Worm (Caenorhabditis elegans): ENCODE results near the gene mrps-22.

DNA sequence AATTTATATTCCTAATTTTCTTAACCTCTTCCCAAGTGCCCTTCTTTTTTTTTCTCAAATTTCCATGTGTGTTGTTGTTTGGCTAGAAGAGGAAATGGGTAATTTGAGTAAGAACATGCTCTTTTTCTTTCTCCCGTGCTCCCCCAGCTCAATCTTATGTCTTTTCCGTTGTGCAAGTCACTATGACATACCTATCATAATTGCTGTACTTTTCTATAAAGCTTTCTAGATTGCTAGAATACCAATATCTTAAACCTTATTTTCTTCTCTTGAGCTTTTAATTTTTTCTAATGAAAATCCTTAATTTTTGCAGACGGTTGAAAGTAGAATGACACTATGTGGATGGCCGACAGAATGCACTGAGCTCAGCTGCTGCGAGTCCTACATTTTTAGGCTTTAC lies 12.1 kb upstream of the mrps-22 start, which contains the start of gene txt-13:
- TF ChIP-seq ztf-23 (GFP tag; IDR thresholded peaks at IDR 0.05) (no peak), ztf-29 (GFP tag; IDR thresholded peaks at IDR 0.05) (no peak), ref-1 (GFP tag; conservative IDR thresholded peaks at IDR 0.05) (no peak), flt-1 (GFP tag; IDR thresholded peaks at IDR 0.05) (no peak), med-1 (GFP tag; optimal IDR thresholded peaks at IDR 0.05; ENCODE audit: insufficient read depth) (no peak)
